Worm (Caenorhabditis elegans) whole organism, L3 larva: ENCODE data around the gene K07F5.22.

Experiments used
- R02D3.7 ChIP-seq: fragments of 150-350 bp; optimal IDR thresholded peaks from 2 replicates; lab custom pipeline; 2014; ENCODE audit warnings: missing biosample characterization, missing genetic modification characterization
- ama-1 ChIP-seq: fragments of 150-350 bp; optimal IDR thresholded peaks from 2 replicates; lab custom pipeline; 2018
- elt-3 ChIP-seq, 3 experiments: fragments of 150-350 bp in 1 of 3; sonication (generic microtip) in 2 of 3; optimal IDR thresholded peaks; 2 replicates in 2 of 3; 4 replicates in 1 of 3; lab custom pipeline; 2014 to 2017; ENCODE audit warnings: missing biosample characterization in 3 of 3, missing genetic modification characterization in 3 of 3
- fkh-10 ChIP-seq: sonication (generic microtip); optimal IDR thresholded peaks from 2 replicates; lab custom pipeline; 2017; ENCODE audit warnings: missing biosample characterization, missing genetic modification reagents, missing genetic modification characterization
- fos-1 ChIP-seq: fragments of 150-350 bp; optimal IDR thresholded peaks from 2 replicates; lab custom pipeline; 2014; ENCODE audit warnings: missing biosample characterization, missing genetic modification characterization
- lin-39 ChIP-seq: fragments of 150-350 bp; optimal IDR thresholded peaks from 2 replicates; lab custom pipeline; 2018; ENCODE audit warnings: missing biosample characterization, missing genetic modification reagents, missing genetic modification characterization
- mml-1 ChIP-seq: fragments of 150-350 bp; sonication (generic microtip); optimal IDR thresholded peaks from 3 replicates; lab custom pipeline; 2014; ENCODE audit warnings: missing biosample characterization, missing genetic modification characterization
- nfya-1 ChIP-seq: sonication (generic microtip); optimal IDR thresholded peaks from 2 replicates; lab custom pipeline; 2017; ENCODE audit warnings: missing genetic modification characterization, mild to moderate bottlenecking, missing compliant biosample characterization, antibody characterized with exemption, moderate library complexity; ENCODE audit not compliant: insufficient read depth
- nhr-11 ChIP-seq: fragments of 150-350 bp; optimal IDR thresholded peaks from 2 replicates; lab custom pipeline; 2014; ENCODE audit warnings: missing biosample characterization, missing genetic modification characterization
- nhr-77 ChIP-seq: fragments of 150-350 bp; optimal IDR thresholded peaks from 2 replicates; lab custom pipeline; 2014; ENCODE audit warnings: missing biosample characterization, missing genetic modification characterization
- snpc-4 ChIP-seq: fragments of 150-350 bp; optimal IDR thresholded peaks from 2 replicates; lab custom pipeline; 2014; ENCODE audit warnings: missing biosample characterization, missing genetic modification characterization
- unc-39 ChIP-seq: sonication (generic microtip); optimal IDR thresholded peaks from 4 replicates; lab custom pipeline; 2017; ENCODE audit warnings: missing biosample characterization, missing genetic modification characterization

ce11 chrIV:9866865-9867264, 2.0 kb downstream of the K07F5.22 start:
- TF ChIP-seq nfya-1 (tag; lab: Kevin White, UChicago) (no peak), mml-1 (tag; lab: Kevin White, UChicago) (no peak), fos-1 (no peak), R02D3.7 (tag; lab: Kevin White, UChicago) (no peak), unc-39 (tag; lab: Kevin White, UChicago) (no peak), ama-1 (lab: Kevin White, UChicago) (no peak), fkh-10 (no peak), lin-39 (tag; lab: Kevin White, UChicago) (no peak), nhr-77 (tag; lab: Kevin White, UChicago) (no peak), elt-3 (tag; optimal IDR thresholded peaks at IDR 0.05; lab: Kevin White, UChicago) (no peak), snpc-4 (tag; lab: Kevin White, UChicago) (no peak), nhr-11 (no peak)
